Fruit fly (Drosophila melanogaster) whole organism, embryonic: ENCODE results near the gene CecB.

Experiments used
- CG10209 ChIP-seq: fragments of 200-800 bp; sonication (Bioruptor generic); optimal IDR thresholded peaks from 3 replicates; lab custom pipeline; 2017; ENCODE audit warnings: missing biosample characterization, mild to moderate bottlenecking, missing genetic modification characterization, missing genetic modification reagents
- CG11560 ChIP-seq: fragments of 200-800 bp; sonication (Bioruptor generic); IDR thresholded peaks from 3 replicates; pipeline ENCODE4 v1.3.6; 2022; ENCODE audit warnings: missing biosample characterization, missing genetic modification characterization
- CG12155 ChIP-seq: fragments of 200-800 bp; sonication (Bioruptor generic); optimal IDR thresholded peaks from 3 replicates; lab custom pipeline; 2016; ENCODE audit warnings: missing biosample characterization, missing genetic modification characterization
- CG12299 ChIP-seq: fragments of 200-800 bp; sonication (Bioruptor generic); optimal IDR thresholded peaks from 2 replicates; lab custom pipeline; 2018; ENCODE audit warnings: missing biosample characterization, mild to moderate bottlenecking, missing genetic modification characterization
- CG12769 ChIP-seq: fragments of 200-800 bp; sonication (Bioruptor generic); optimal IDR thresholded peaks from 2 replicates; lab custom pipeline; 2019; ENCODE audit warnings: missing biosample characterization, mild to moderate bottlenecking, missing genetic modification characterization, moderate library complexity
- CG13287 ChIP-seq: fragments of 200-800 bp; sonication (Bioruptor generic); IDR thresholded peaks from 2 replicates; pipeline ENCODE4 v1.3.6; 2022; ENCODE audit warnings: missing biosample characterization, missing genetic modification characterization; ENCODE audit not compliant: partially characterized antibody
- CG14441 ChIP-seq: fragments of 200-800 bp; sonication (Bioruptor generic); IDR thresholded peaks from 2 replicates; pipeline ENCODE4 v1.3.6; 2022; ENCODE audit warnings: missing biosample characterization, missing genetic modification characterization
- CG3065 ChIP-seq: fragments of 200-800 bp; sonication (Bioruptor generic); optimal IDR thresholded peaks from 2 replicates; lab custom pipeline; 2016; ENCODE audit warnings: missing biosample characterization, missing genetic modification characterization
- CG3163 ChIP-seq: fragments of 200-800 bp; sonication (Bioruptor generic); optimal IDR thresholded peaks from 3 replicates; lab custom pipeline; 2016; ENCODE audit warnings: missing biosample characterization, missing genetic modification characterization
- CG5180 ChIP-seq: fragments of 200-800 bp; sonication (Bioruptor generic); optimal IDR thresholded peaks from 3 replicates; lab custom pipeline; 2017; ENCODE audit warnings: missing biosample characterization, missing genetic modification characterization, mild to moderate bottlenecking, moderate library complexity, missing genetic modification reagents
- CG7271 ChIP-seq: fragments of 200-800 bp; sonication (Bioruptor generic); optimal IDR thresholded peaks from 2 replicates; lab custom pipeline; 2018; ENCODE audit warnings: missing biosample characterization, mild to moderate bottlenecking, missing genetic modification characterization, moderate library complexity
- CG7786 ChIP-seq: fragments of 200-800 bp; sonication (Bioruptor generic); optimal IDR thresholded peaks from 2 replicates; lab custom pipeline; 2016; ENCODE audit warnings: missing biosample characterization, missing genetic modification characterization
- CHES-1-like ChIP-seq: fragments of 200-800 bp; sonication (Bioruptor generic); optimal IDR thresholded peaks from 2 replicates; lab custom pipeline; 2016; ENCODE audit warnings: missing biosample characterization, missing genetic modification characterization
- CrebB ChIP-seq: fragments of 200-800 bp; sonication (Bioruptor generic); optimal IDR thresholded peaks from 3 replicates; lab custom pipeline; 2018; ENCODE audit warnings: missing biosample characterization, mild to moderate bottlenecking, missing genetic modification characterization
- Deaf1 ChIP-seq: fragments of 200-800 bp; optimal IDR thresholded peaks from 3 replicates; lab custom pipeline; 2019; ENCODE audit warnings: missing biosample characterization, mild to moderate bottlenecking, missing genetic modification characterization, moderate library complexity
- H15 ChIP-seq: fragments of 200-800 bp; sonication (Bioruptor generic); IDR thresholded peaks from 3 replicates; pipeline ENCODE4 v1.3.6; 2022; ENCODE audit warnings: missing biosample characterization, missing genetic modification characterization
- H2.0 ChIP-seq: fragments of 200-800 bp; sonication (Bioruptor generic); IDR thresholded peaks from 2 replicates; pipeline ENCODE4 v1.3.6; 2022; ENCODE audit warnings: missing biosample characterization, missing genetic modification characterization
- HmgD ChIP-seq: fragments of 200-800 bp; sonication (Bioruptor generic); optimal IDR thresholded peaks from 3 replicates; lab custom pipeline; 2016; ENCODE audit warnings: missing biosample characterization, missing genetic modification characterization
- Hr78 ChIP-seq, 2 experiments: fragments of 200-800 bp in 1 of 2; fragments of >200 bp in 1 of 2; sonication (Bioruptor generic) in 1 of 2; optimal IDR thresholded peaks; 2 replicates each; lab custom pipeline; 2017 to 2019; ENCODE audit warnings: missing biosample characterization in 2 of 2, missing genetic modification characterization in 2 of 2, mild to moderate bottlenecking in 1 of 2, moderate library complexity in 1 of 2
- MESR4 ChIP-seq: fragments of 200-800 bp; sonication (Bioruptor generic); optimal IDR thresholded peaks from 2 replicates; lab custom pipeline; 2018; ENCODE audit warnings: missing biosample characterization, mild to moderate bottlenecking, missing genetic modification characterization, moderate library complexity
- PHDP ChIP-seq: fragments of 200-800 bp; sonication (Bioruptor generic); optimal IDR thresholded peaks from 3 replicates; lab custom pipeline; 2018; ENCODE audit warnings: missing biosample characterization, mild to moderate bottlenecking, missing genetic modification characterization, moderate library complexity
- Pdp1 ChIP-seq, 2 experiments: fragments of 200-800 bp; sonication (Bioruptor generic); optimal IDR thresholded peaks; 3 replicates each; lab custom pipeline; 2016; ENCODE audit warnings: missing biosample characterization in 2 of 2, missing genetic modification characterization in 2 of 2, mild to moderate bottlenecking in 1 of 2, moderate library complexity in 1 of 2
- Six4 ChIP-seq: fragments of 200-800 bp; sonication (Bioruptor generic); optimal IDR thresholded peaks from 2 replicates; lab custom pipeline; 2016; ENCODE audit warnings: missing biosample characterization, missing genetic modification characterization
- Trl ChIP-seq, 3 experiments: fragments of >200 bp in 2 of 3; fragments of 200-800 bp in 1 of 3; sonication (Bioruptor generic) in 1 of 3; optimal IDR thresholded peaks; 2 replicates in 1 of 3; 3 replicates in 2 of 3; lab custom pipeline; 2016 to 2017; ENCODE audit warnings: missing biosample characterization in 1 of 3, missing genetic modification characterization in 1 of 3
- ci ChIP-seq: fragments of 200-800 bp; sonication (Bioruptor generic); IDR thresholded peaks from 3 replicates; pipeline ENCODE4 v1.3.6; 2022; ENCODE audit warnings: missing biosample characterization, missing genetic modification characterization
- da ChIP-seq: fragments of 200-800 bp; sonication (Bioruptor generic); optimal IDR thresholded peaks from 2 replicates; lab custom pipeline; 2016; ENCODE audit warnings: missing biosample characterization, missing genetic modification characterization
- dan ChIP-seq: fragments of 200-800 bp; sonication (Bioruptor generic); IDR thresholded peaks from 2 replicates; pipeline ENCODE4 v1.3.6; 2022; ENCODE audit warnings: missing biosample characterization, missing genetic modification characterization
- danr ChIP-seq: fragments of 200-800 bp; sonication (Bioruptor generic); IDR thresholded peaks from 2 replicates; pipeline ENCODE4 v1.3.6; 2022; ENCODE audit warnings: missing biosample characterization, missing genetic modification characterization
- ems ChIP-seq: fragments of 200-800 bp; sonication (Bioruptor generic); optimal IDR thresholded peaks from 3 replicates; lab custom pipeline; 2016; ENCODE audit warnings: missing biosample characterization, missing genetic modification characterization
- fd96Cb ChIP-seq: fragments of 200-800 bp; sonication (Bioruptor generic); optimal IDR thresholded peaks from 2 replicates; lab custom pipeline; 2018; ENCODE audit warnings: missing biosample characterization, mild to moderate bottlenecking, missing genetic modification characterization, moderate library complexity
- fu2 ChIP-seq: fragments of 200-800 bp; sonication (Bioruptor generic); optimal IDR thresholded peaks from 2 replicates; lab custom pipeline; 2016; ENCODE audit warnings: missing biosample characterization, missing genetic modification characterization
- gcm ChIP-seq: fragments of 200-800 bp; sonication (Bioruptor generic); optimal IDR thresholded peaks from 2 replicates; lab custom pipeline; 2019; ENCODE audit warnings: missing biosample characterization, mild to moderate bottlenecking, missing genetic modification characterization, moderate library complexity
- grn ChIP-seq: fragments of 200-800 bp; sonication (Bioruptor generic); optimal IDR thresholded peaks from 3 replicates; lab custom pipeline; 2017; ENCODE audit warnings: missing biosample characterization, missing genetic modification characterization
- ham ChIP-seq: fragments of 200-800 bp; sonication (Bioruptor generic); IDR thresholded peaks from 2 replicates; pipeline ENCODE4 v1.3.6; 2022; ENCODE audit warnings: missing biosample characterization, missing genetic modification characterization
- hkb ChIP-seq, 2 experiments: fragments of 200-800 bp in 1 of 2; fragments of >200 bp in 1 of 2; sonication (Bioruptor generic) in 1 of 2; IDR thresholded peaks in 1 of 2; optimal IDR thresholded peaks in 1 of 2; 2 replicates each; pipeline versions ENCODE4 v1.3.6 to Lab custom; 2017 to 2022; ENCODE audit warnings: missing biosample characterization in 1 of 2, missing genetic modification characterization in 1 of 2
- lilli ChIP-seq: fragments of 200-800 bp; sonication (Bioruptor generic); optimal IDR thresholded peaks from 3 replicates; lab custom pipeline; 2016; ENCODE audit warnings: missing biosample characterization, missing genetic modification characterization
- pita ChIP-seq: fragments of 200-800 bp; sonication (Bioruptor generic); optimal IDR thresholded peaks from 2 replicates; lab custom pipeline; 2017; ENCODE audit warnings: missing biosample characterization, mild to moderate bottlenecking, missing genetic modification characterization
- repo ChIP-seq: fragments of 200-800 bp; sonication (Bioruptor generic); optimal IDR thresholded peaks from 2 replicates; lab custom pipeline; 2016; ENCODE audit warnings: missing biosample characterization, missing genetic modification characterization
- ro ChIP-seq: fragments of 200-800 bp; sonication (Bioruptor generic); IDR thresholded peaks from 2 replicates; pipeline ENCODE4 v1.3.6; 2022; ENCODE audit warnings: missing biosample characterization, missing genetic modification characterization
- sim ChIP-seq: fragments of 200-800 bp; sonication (Bioruptor generic); IDR thresholded peaks from 2 replicates; pipeline ENCODE4 v1.3.6; 2022; ENCODE audit warnings: missing biosample characterization, missing genetic modification characterization
- sqz ChIP-seq: fragments of 200-800 bp; sonication (Bioruptor generic); optimal IDR thresholded peaks from 3 replicates; lab custom pipeline; 2018; ENCODE audit warnings: missing biosample characterization, mild to moderate bottlenecking, missing genetic modification characterization
- sug ChIP-seq: fragments of 200-800 bp; optimal IDR thresholded peaks from 2 replicates; lab custom pipeline; 2019; ENCODE audit warnings: missing biosample characterization, mild to moderate bottlenecking, missing genetic modification characterization, moderate library complexity
- z ChIP-seq: fragments of 200-800 bp; sonication (Bioruptor generic); IDR thresholded peaks from 3 replicates; pipeline ENCODE4 v1.3.6; 2022; ENCODE audit warnings: missing biosample characterization, missing genetic modification characterization
- zfh2 ChIP-seq: fragments of 200-800 bp; sonication (Bioruptor generic); optimal IDR thresholded peaks from 2 replicates; lab custom pipeline; 2016; ENCODE audit warnings: missing biosample characterization, missing genetic modification characterization

The CecB gene

DNA sequence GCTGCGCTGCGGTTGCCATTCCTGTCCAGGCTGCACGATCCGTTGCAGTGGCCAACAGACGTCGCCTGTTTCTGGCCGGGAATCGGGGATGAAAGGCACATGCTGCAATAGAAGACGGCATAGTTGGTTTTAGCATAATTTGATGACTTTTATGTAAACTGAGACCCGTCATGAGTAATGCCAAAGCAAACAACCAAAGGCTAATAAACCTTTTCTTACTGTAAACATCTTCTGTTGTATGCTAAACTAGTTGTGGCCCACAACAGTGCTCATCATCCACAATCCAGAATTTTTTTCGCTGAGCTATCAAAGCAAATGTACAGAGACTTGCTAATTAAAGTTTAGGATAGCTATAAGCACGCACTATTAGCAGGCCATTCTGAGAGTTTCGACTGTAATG is 14.8 kb downstream of the CecB start (continued):
- no peak for TF ChIP-seq Trl (optimal IDR thresholded peaks at IDR 0.05; lab: Kevin White, UChicago)
- no peak for TF ChIP-seq Trl (GFP tag; optimal IDR thresholded peaks at IDR 0.05; lab: Kevin White, UChicago)
- TF ChIP-seq ci (GFP tag; lab: Robert Waterston, UW), result no peak
- no peak for TF ChIP-seq fd96Cb (tag; lab: Kevin White, UChicago)
- no peak for TF ChIP-seq da
- no peak for TF ChIP-seq ro (GFP tag; lab: Robert Waterston, UW)
- TF ChIP-seq, all 482 proteins: peak for 75

DNA sequence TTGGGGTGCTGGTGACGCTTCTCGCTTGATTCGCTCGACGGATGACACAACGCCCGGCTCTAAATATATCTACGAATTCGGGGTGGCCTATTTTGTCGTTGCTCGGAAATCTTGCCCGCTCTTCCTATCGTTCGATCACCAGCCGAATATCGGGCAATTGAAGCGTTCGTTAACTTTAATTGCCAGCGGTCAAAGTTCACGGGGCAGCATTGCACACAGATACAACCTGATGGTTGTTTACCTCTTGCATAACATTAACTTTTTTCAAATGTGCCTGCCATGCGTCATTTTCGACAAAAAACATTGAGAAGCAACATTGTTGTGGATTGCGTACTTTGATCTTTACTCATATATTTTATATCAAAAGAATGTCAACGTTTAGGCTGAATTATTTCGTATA is 15.8 kb downstream of the CecB start:
- peak in 1 of 2 experiments; percentile 88 for TF ChIP-seq Pdp1 (GFP tag; optimal IDR thresholded peaks at IDR 0.05; lab: Kevin White, UChicago)
- peak in 1 of 2 experiments; percentile 97 for TF ChIP-seq Hr78 (GFP tag; optimal IDR thresholded peaks at IDR 0.05; lab: Kevin White, UChicago)
- peak; percentile 3 for TF ChIP-seq sug (tag; lab: Kevin White, UChicago)
- peak; percentile 68 for TF ChIP-seq CG12769 (tag; lab: Kevin White, UChicago)
- TF ChIP-seq sqz (GFP tag; lab: Kevin White, UChicago), result no peak
- peak; percentile 22 for TF ChIP-seq Deaf1 (tag; lab: Kevin White, UChicago)
- no peak for TF ChIP-seq CG10209 (GFP tag; lab: Kevin White, UChicago)

DNA sequence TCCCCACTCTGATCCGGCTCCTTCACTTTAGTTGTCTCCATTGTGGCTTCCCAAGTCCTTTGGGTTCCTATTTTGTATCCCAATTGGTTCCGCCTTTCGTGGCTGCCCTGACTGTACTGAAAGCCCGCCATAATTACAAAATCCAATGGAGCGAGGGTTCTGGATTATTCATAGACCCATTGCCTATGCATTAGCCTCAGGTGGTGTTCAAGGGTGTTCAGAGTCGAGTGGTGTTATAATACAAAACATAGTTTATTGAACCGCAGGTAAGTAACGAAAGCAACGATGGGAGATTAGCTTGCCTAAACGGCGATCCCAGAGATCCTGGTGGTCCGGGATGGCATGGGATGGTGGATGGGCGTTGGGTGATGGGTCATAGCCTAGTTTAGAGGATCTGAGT is 17.5 kb downstream of the CecB start, which contains the start of gene CG15531:
Gene CG15531, minus strand, starts transcription at position 101 of the 400 bp plus-strand sequence.
- no peak for TF ChIP-seq dan
- TF ChIP-seq fu2 (GFP tag; lab: Kevin White, UChicago), result no peak
- no peak for TF ChIP-seq sqz (GFP tag; lab: Kevin White, UChicago)
- TF ChIP-seq z (GFP tag; lab: Robert Waterston, UW), result no peak
- no peak for TF ChIP-seq zfh2 (GFP tag; lab: Kevin White, UChicago)
- TF ChIP-seq hkb (optimal IDR thresholded peaks at IDR 0.05; lab: Kevin White, UChicago), result no peak
- no peak for TF ChIP-seq hkb (GFP tag; IDR thresholded peaks at IDR 0.05; lab: Robert Waterston, UW)
- TF ChIP-seq CG14441 (GFP tag; lab: Robert Waterston, UW), result no peak

DNA sequence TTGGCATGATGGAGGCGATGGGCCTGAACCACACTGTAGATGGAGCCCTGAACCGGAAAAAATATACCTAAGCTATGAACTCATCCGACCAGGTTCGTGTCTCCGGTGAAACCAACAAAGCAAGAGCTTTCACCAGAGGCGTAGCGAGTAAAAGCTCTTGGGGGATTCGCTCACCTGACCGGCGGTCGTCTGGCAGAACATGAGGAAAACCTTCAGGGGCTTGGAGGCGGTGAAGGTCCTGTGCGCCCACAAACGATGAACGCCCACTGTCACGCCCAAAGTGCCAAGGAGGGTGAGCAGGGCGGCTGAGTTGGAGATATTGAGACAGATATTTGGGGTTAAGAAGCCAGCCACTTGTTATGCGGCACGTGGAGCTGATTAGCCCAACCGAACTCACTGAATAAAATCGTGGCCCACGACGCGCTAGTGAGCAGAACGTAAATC is 18.0 kb downstream of the CecB start:
- no peak for TF ChIP-seq repo (GFP tag; lab: Kevin White, UChicago)
- TF ChIP-seq CHES-1-like (GFP tag; lab: Kevin White, UChicago), result no peak
- TF ChIP-seq CrebB (tag; lab: Kevin White, UChicago), result peak; percentile 39
- TF ChIP-seq CG11560 (tag; lab: Robert Waterston, UW), result peak; percentile 35; the same call in 1 of the 3 replicates
- no peak for TF ChIP-seq CG12299 (tag; lab: Kevin White, UChicago)
- TF ChIP-seq CG7786 (GFP tag; lab: Kevin White, UChicago), result peak; percentile 37
- peak; percentile 31 for TF ChIP-seq ems
- TF ChIP-seq H2.0 (GFP tag; lab: Robert Waterston, UW), result peak; percentile 41; the same call in 1 of the 2 replicates
- no peak for TF ChIP-seq grn (GFP tag; lab: Kevin White, UChicago)
- TF ChIP-seq CG3163, result peak; percentile 20
- TF ChIP-seq ham (GFP tag; lab: Robert Waterston, UW), result no peak
- TF ChIP-seq danr (GFP tag; lab: Robert Waterston, UW), result no peak
- TF ChIP-seq MESR4 (GFP tag; lab: Kevin White, UChicago), result peak; percentile 22
- peak; percentile 47 for TF ChIP-seq PHDP
- no peak for TF ChIP-seq CG7271 (tag; lab: Kevin White, UChicago)
- TF ChIP-seq Pdp1 (GFP tag; optimal IDR thresholded peaks at IDR 0.05; lab: Kevin White, UChicago), result peak in 1 of 2 experiments; percentile 44
- no peak for TF ChIP-seq gcm (GFP tag; lab: Kevin White, UChicago)
- TF ChIP-seq CG12155 (GFP tag; lab: Kevin White, UChicago), result peak; percentile 7
- no peak for TF ChIP-seq Six4
- no peak for TF ChIP-seq CG5180 (GFP tag; lab: Kevin White, UChicago)
- TF ChIP-seq lilli (GFP tag; lab: Kevin White, UChicago), result peak; percentile 67
- TF ChIP-seq H15 (GFP tag; lab: Robert Waterston, UW), result peak; percentile 45; the same call in 1 of the 3 replicates
- peak; percentile 56 for TF ChIP-seq pita
- TF ChIP-seq sim (GFP tag; lab: Robert Waterston, UW), result no peak
- TF ChIP-seq CG3065 (GFP tag; lab: Kevin White, UChicago), result peak; percentile 22
- TF ChIP-seq CG13287 (GFP tag; lab: Robert Waterston, UW), result peak; percentile 54; the same call in 1 of the 2 replicates
- TF ChIP-seq HmgD (GFP tag; lab: Kevin White, UChicago), result peak; percentile 33
